Fruit fly (Drosophila melanogaster): ENCODE measurements around the gene Rfx.
A peak's percentile ranks its signal among the peaks of the same experiment; 100 is the strongest.

DNA sequence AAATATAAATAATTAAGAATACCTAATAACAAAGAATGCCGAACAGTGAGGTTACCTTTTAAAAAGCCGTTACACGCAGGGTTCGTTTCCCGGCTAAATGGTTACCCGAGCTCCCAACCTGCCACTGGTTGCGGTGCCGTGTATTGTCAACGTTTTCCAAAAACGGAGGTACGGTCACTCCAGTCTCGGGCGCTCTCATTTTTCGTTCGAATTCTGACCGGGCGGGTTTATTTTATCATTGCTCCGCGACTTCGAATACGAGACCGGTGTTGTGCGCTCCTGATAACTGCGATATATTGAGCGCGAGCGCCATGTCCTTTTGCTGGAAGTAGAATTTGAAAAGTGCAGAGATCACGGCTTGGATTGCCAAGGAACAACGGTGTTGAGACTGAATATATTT is 27.9 kb downstream of the Rfx start, which contains the start of gene jumu:
- no peak for TF ChIP-seq psq (GFP tag; optimal IDR thresholded peaks at IDR 0.05)
- no peak for TF ChIP-seq Rel (GFP tag; optimal IDR thresholded peaks at IDR 0.05)
- peak; percentile 24 for TF ChIP-seq Rel (tag; optimal IDR thresholded peaks at IDR 0.05)
- no peak for TF ChIP-seq Abd-B (GFP tag; optimal IDR thresholded peaks at IDR 0.05)
- TF ChIP-seq lola (GFP tag; optimal IDR thresholded peaks at IDR 0.05): no peak
- TF ChIP-seq N (GFP tag; optimal IDR thresholded peaks at IDR 0.05): no peak
- no peak for TF ChIP-seq Hr78 (GFP tag; optimal IDR thresholded peaks at IDR 0.05)

All from whole organism, wandering third instar larva.